Fruit fly (Drosophila melanogaster): ENCODE data around the gene CG9154.

CG9154 gene

dm6 chr2L:6082936-6083627, 12.6 kb upstream of the CG9154 start (continued):
- TF ChIP-seq Sox100B (GFP tag; optimal IDR thresholded peaks at IDR 0.05) (peak; percentile 35), sna (GFP tag; IDR thresholded peaks at IDR 0.05; ENCODE audit: partially characterized antibody) (no peak), CG12071 (GFP tag; optimal IDR thresholded peaks at IDR 0.05) (peak; percentile 55), exex (tag; optimal IDR thresholded peaks at IDR 0.05) (peak; percentile 88), CG2678 (tag; optimal IDR thresholded peaks at IDR 0.05) (peak; percentile 4), pzg (GFP tag; optimal IDR thresholded peaks at IDR 0.05) (no peak), CG12391 (tag; optimal IDR thresholded peaks at IDR 0.05) (no peak), CG1832 (GFP tag; optimal IDR thresholded peaks at IDR 0.05) (no peak), Doc3 (GFP tag; IDR thresholded peaks at IDR 0.05; ENCODE audit: partially characterized antibody) (no peak), Eip74EF (GFP tag; optimal IDR thresholded peaks at IDR 0.05) (peak in 1 of 2 experiments; percentile 88), sd (tag; optimal IDR thresholded peaks at IDR 0.05) (peak; percentile 80), abd-A (tag; optimal IDR thresholded peaks at IDR 0.05) (peak; percentile 66), CG7556 (GFP tag; optimal IDR thresholded peaks at IDR 0.05) (peak; percentile 5), CG7372 (GFP tag; IDR thresholded peaks at IDR 0.05) (0 out of 2 replicates have a peak, but pooled peaks have one; percentile 51), HHEX (GFP tag; optimal IDR thresholded peaks at IDR 0.05) (peak; percentile 45), pnt (GFP tag; optimal IDR thresholded peaks at IDR 0.05) (no peak), chinmo (GFP tag; IDR thresholded peaks at IDR 0.05; ENCODE audit: partially characterized antibody) (peak; percentile 96; the same call in 3 of the 4 replicates), CG10209 (GFP tag; optimal IDR thresholded peaks at IDR 0.05) (peak; percentile 34), Hmr (GFP tag; optimal IDR thresholded peaks at IDR 0.05) (peak; percentile 76), Med (GFP tag) (peak; percentile 73), Trl (optimal IDR thresholded peaks at IDR 0.05) (peak; percentile 10 to 87), Trl (GFP tag; optimal IDR thresholded peaks at IDR 0.05) (no peak), row (GFP tag; IDR thresholded peaks at IDR 0.05) (no peak), CG12155 (GFP tag; optimal IDR thresholded peaks at IDR 0.05) (peak; percentile 27), HmgZ (tag; optimal IDR thresholded peaks at IDR 0.05) (peak; percentile 41), cg (GFP tag; optimal IDR thresholded peaks at IDR 0.05) (peak; percentile 60), CG32532 (GFP tag; IDR thresholded peaks at IDR 0.05) (no peak; the same call in 1 of the 2 replicates), Meics (GFP tag; optimal IDR thresholded peaks at IDR 0.05) (peak; percentile 46), Atf6 (GFP tag; IDR thresholded peaks at IDR 0.05) (no peak), CG17912 (GFP tag; optimal IDR thresholded peaks at IDR 0.05) (peak; percentile 25), CG12659 (GFP tag; optimal IDR thresholded peaks at IDR 0.05) (peak; percentile 22), CG10543 (GFP tag; optimal IDR thresholded peaks at IDR 0.05) (peak; percentile 95), CG8924 (tag; optimal IDR thresholded peaks at IDR 0.05) (peak; percentile 37), CrebB (tag; optimal IDR thresholded peaks at IDR 0.05) (peak; percentile 75), CG13296 (GFP tag; optimal IDR thresholded peaks at IDR 0.05) (peak; percentile 53), CG2199 (GFP tag; IDR thresholded peaks at IDR 0.05) (0 out of 3 replicates have a peak, but pooled peaks have one; percentile 24), ftz-f1 (GFP tag; optimal IDR thresholded peaks at IDR 0.05) (peak; percentile 96), Pdp1 (GFP tag; optimal IDR thresholded peaks at IDR 0.05) (peak in 1 of 2 experiments; percentile 70), CG1233 (GFP tag; optimal IDR thresholded peaks at IDR 0.05) (peak; percentile 2), ci (GFP tag; IDR thresholded peaks at IDR 0.05) (peak; percentile 31; the same call in 1 of the 3 replicates), sob (GFP tag; IDR thresholded peaks at IDR 0.05) (0 out of 2 replicates have a peak, but pooled peaks have one; percentile 5), eve (GFP tag; optimal IDR thresholded peaks at IDR 0.05) (peak in 1 of 2 experiments; percentile 88), CG18599 (GFP tag; optimal IDR thresholded peaks at IDR 0.05) (peak; percentile 25), CG13424 (tag; optimal IDR thresholded peaks at IDR 0.05) (peak; percentile 7), Hr78 (GFP tag; optimal IDR thresholded peaks at IDR 0.05) (no peak), Awh (GFP tag; IDR thresholded peaks at IDR 0.05) (no peak), CG33557 (GFP tag; optimal IDR thresholded peaks at IDR 0.05) (peak; percentile 36)
